Fruit fly (Drosophila melanogaster) whole organism, embryonic: ENCODE results near the gene Pde11.

ENCODE experiments used
- CG10209 ChIP-seq: fragments of 200-800 bp; sonication (Bioruptor generic); optimal IDR thresholded peaks from 3 replicates; lab custom pipeline; 2017; ENCODE audit warnings: missing biosample characterization, mild to moderate bottlenecking, missing genetic modification characterization, missing genetic modification reagents
- CG13894 ChIP-seq: fragments of 200-800 bp; sonication (Bioruptor generic); optimal IDR thresholded peaks from 3 replicates; lab custom pipeline; 2018; ENCODE audit warnings: missing biosample characterization, mild to moderate bottlenecking, missing genetic modification characterization, moderate library complexity
- NFAT ChIP-seq: fragments of 200-800 bp; sonication (Bioruptor generic); IDR thresholded peaks from 2 replicates; pipeline ENCODE4 v1.3.6; 2022; ENCODE audit warnings: missing biosample characterization, missing genetic modification characterization
- lab ChIP-seq: fragments of 200-800 bp; sonication (Bioruptor generic); optimal IDR thresholded peaks from 3 replicates; lab custom pipeline; 2017; ENCODE audit warnings: missing biosample characterization, missing genetic modification characterization, mild to moderate bottlenecking, moderate library complexity, missing genetic modification reagents
- prd ChIP-seq, 3 experiments: fragments of >200 bp in 2 of 3; fragments of 200-800 bp in 1 of 3; sonication (Bioruptor generic) in 1 of 3; optimal IDR thresholded peaks in 2 of 3; IDR thresholded peaks in 1 of 3; 2 replicates in 2 of 3; 3 replicates in 1 of 3; pipeline versions ENCODE4 v1.3.6 to Lab custom; 2017 to 2022; ENCODE audit warnings: missing biosample characterization in 1 of 3, missing genetic modification characterization in 1 of 3

DNA sequence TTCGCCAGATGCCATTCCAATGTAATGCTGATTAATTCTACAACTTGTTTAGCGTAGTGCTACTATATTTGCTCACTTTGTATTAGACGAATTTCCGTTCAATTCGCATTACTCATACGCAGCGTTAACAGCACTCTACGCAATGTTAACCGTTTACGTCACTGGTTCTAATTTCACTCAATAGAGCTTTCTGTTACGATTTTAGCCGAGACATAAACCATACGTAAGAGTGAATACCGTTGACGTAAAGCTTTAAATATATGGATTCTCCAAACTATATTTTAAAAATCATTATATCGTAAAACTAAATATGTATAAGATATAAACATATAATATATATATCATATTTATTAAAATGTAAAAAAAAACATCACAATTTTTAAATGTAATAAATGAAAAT lies 13.9 kb downstream of the Pde11 start:
- TF ChIP-seq prd (optimal IDR thresholded peaks at IDR 0.05; lab: Kevin White, UChicago) (no peak), prd (GFP tag; IDR thresholded peaks at IDR 0.05; lab: Robert Waterston, UW) (no peak), CG13894 (tag; lab: Kevin White, UChicago) (no peak), CG10209 (GFP tag; lab: Kevin White, UChicago) (no peak), NFAT (no peak), lab (GFP tag; lab: Kevin White, UChicago) (no peak)
